Worm (Caenorhabditis elegans) whole organism, L1 larva: ENCODE results near the gene algn-14.

Source experiments
- alr-1 ChIP-seq: fragments of 200-800 bp; sonication (Bioruptor generic); optimal IDR thresholded peaks from 2 replicates; lab custom pipeline; 2018; ENCODE audit warnings: borderline replicate concordance, mild to moderate bottlenecking, missing genetic modification characterization, missing compliant biosample characterization
- ceh-63 ChIP-seq: fragments of 200-800 bp; sonication (Bioruptor generic); optimal IDR thresholded peaks from 2 replicates; lab custom pipeline; 2018; ENCODE audit warnings: mild to moderate bottlenecking, missing genetic modification characterization, missing compliant biosample characterization
- ceh-82 ChIP-seq, 3 experiments: fragments of 150-350 bp in 1 of 3; sonication (generic microtip) in 2 of 3; optimal IDR thresholded peaks; 2 replicates each; lab custom pipeline; 2014 to 2017; ENCODE audit warnings: missing biosample characterization in 3 of 3, missing genetic modification characterization in 3 of 3
- egl-27 ChIP-seq, 2 experiments: fragments of 150-350 bp in 1 of 2; sonication (generic microtip); optimal IDR thresholded peaks; 3 replicates each; lab custom pipeline; 2017 to 2018; ENCODE audit warnings: missing biosample characterization in 2 of 2, missing genetic modification characterization in 2 of 2, missing genetic modification reagents in 2 of 2
- snu-23 ChIP-seq: sonication (generic microtip); optimal IDR thresholded peaks from 2 replicates; lab custom pipeline; 2016; ENCODE audit warnings: missing genetic modification characterization, missing compliant biosample characterization
- vab-15 ChIP-seq: sonication (generic microtip); optimal IDR thresholded peaks from 2 replicates; lab custom pipeline; 2017; ENCODE audit warnings: missing genotype, mild to moderate bottlenecking, missing genetic modification characterization, missing compliant biosample characterization

- TF ChIP-seq vab-15, result no peak
- TF ChIP-seq ceh-63 (GFP tag; lab: Kevin White, UChicago), result no peak
- TF ChIP-seq ceh-82 (tag; optimal IDR thresholded peaks at IDR 0.05; lab: Kevin White, UChicago), result peak; percentile 23 to 44 (median 25)
- TF ChIP-seq alr-1 (tag; lab: Kevin White, UChicago), result no peak
- peak; percentile 82 for TF ChIP-seq snu-23
- TF ChIP-seq egl-27 (tag; optimal IDR thresholded peaks at IDR 0.05; lab: Kevin White, UChicago), result no peak
These were observed at the start of gene algn-14, which contains the start of gene M02B7.2 for ce11 chrIV:3803252-3803651.
